Fruit fly (Drosophila melanogaster): ENCODE data around the gene CG14606.

- TF ChIP-seq CG32121 (GFP tag; IDR thresholded peaks at IDR 0.05) (no peak), gl (tag; optimal IDR thresholded peaks at IDR 0.05) (no peak)
Observed at dm6 chr3R:7172978-7173377, 43.9 kb downstream of the CG14606 start.
